Fruit fly (Drosophila melanogaster): ENCODE measurements around the gene CG2126.

Gene CG2126

dm6 chr3R:31805228-31805738 lies 28.8 kb upstream of the CG2126 start, which contains the start of the genes CG42233 and CG1971 (continued):
- peak; percentile 32 for TF ChIP-seq zfh2 (GFP tag; optimal IDR thresholded peaks at IDR 0.05)
- peak; percentile 58; the same call in 1 of the 2 replicates for TF ChIP-seq CG11696 (GFP tag; IDR thresholded peaks at IDR 0.05)
- peak; percentile 40 for TF ChIP-seq Antp (GFP tag; optimal IDR thresholded peaks at IDR 0.05)
- peak; percentile 12 for TF ChIP-seq CG1647 (GFP tag; optimal IDR thresholded peaks at IDR 0.05)
- TF ChIP-seq Med (GFP tag), result peak; percentile 91
- peak; percentile 5 for TF ChIP-seq Hr3 (GFP tag; optimal IDR thresholded peaks at IDR 0.05)
- peak; percentile 5 for TF ChIP-seq tx (GFP tag; optimal IDR thresholded peaks at IDR 0.05)
- TF ChIP-seq CG12219 (GFP tag; optimal IDR thresholded peaks at IDR 0.05), result peak; percentile 2
- peak; percentile 30 for TF ChIP-seq ind (GFP tag; optimal IDR thresholded peaks at IDR 0.05)
- peak; percentile 15 for TF ChIP-seq pho (GFP tag; optimal IDR thresholded peaks at IDR 0.05)
- no peak for TF ChIP-seq B-H2 (GFP tag; optimal IDR thresholded peaks at IDR 0.05)
- no peak for TF ChIP-seq Lpt (GFP tag; optimal IDR thresholded peaks at IDR 0.05)
- TF ChIP-seq nerfin-2 (GFP tag; IDR thresholded peaks at IDR 0.05; ENCODE audit: partially characterized antibody), result no peak; the same call in 1 of the 2 replicates
- TF ChIP-seq row (GFP tag; IDR thresholded peaks at IDR 0.05), result peak; percentile 87
- TF ChIP-seq vvl (GFP tag; IDR thresholded peaks at IDR 0.05), result peak; percentile 60; the same call in 1 of the 2 replicates
- 0 out of 2 replicates have a peak, but pooled peaks have one; percentile 8 for TF ChIP-seq HLH3B (GFP tag; IDR thresholded peaks at IDR 0.05)
- 0 out of 2 replicates have a peak, but pooled peaks have one; percentile 47 for TF ChIP-seq ranshi (GFP tag; IDR thresholded peaks at IDR 0.05)
- TF ChIP-seq sna (GFP tag; IDR thresholded peaks at IDR 0.05; ENCODE audit: partially characterized antibody), result 0 out of 2 replicates have a peak, but pooled peaks have one; percentile 39
- peak; percentile 34 for TF ChIP-seq CG8388 (GFP tag; optimal IDR thresholded peaks at IDR 0.05)
- TF ChIP-seq CG7963 (GFP tag; IDR thresholded peaks at IDR 0.05; ENCODE audit: partially characterized antibody), result 0 out of 3 replicates have a peak, but pooled peaks have one; percentile 10
- TF ChIP-seq Rx (GFP tag; IDR thresholded peaks at IDR 0.05), result peak; percentile 31; the same call in 1 of the 2 replicates
- peak; percentile 41 for TF ChIP-seq nmo (GFP tag; optimal IDR thresholded peaks at IDR 0.05)
- TF ChIP-seq Doc3 (GFP tag; IDR thresholded peaks at IDR 0.05; ENCODE audit: partially characterized antibody), result 0 out of 3 replicates have a peak, but pooled peaks have one; percentile 21
- no peak for TF ChIP-seq lov (optimal IDR thresholded peaks at IDR 0.05)
- no peak for TF ChIP-seq lov (GFP tag; IDR thresholded peaks at IDR 0.05)
- no peak for TF ChIP-seq CG7556 (GFP tag; optimal IDR thresholded peaks at IDR 0.05)
- peak; percentile 87 for TF ChIP-seq CG3995 (GFP tag; optimal IDR thresholded peaks at IDR 0.05)
- peak; percentile 73 for TF ChIP-seq CG4282 (GFP tag; optimal IDR thresholded peaks at IDR 0.05)
- no peak for TF ChIP-seq crol (GFP tag; IDR thresholded peaks at IDR 0.05)
- peak; percentile 54 for TF ChIP-seq CG10431 (GFP tag; optimal IDR thresholded peaks at IDR 0.05)
- peak; percentile 49 for TF ChIP-seq CG14710 (tag; optimal IDR thresholded peaks at IDR 0.05)
- TF ChIP-seq ssp (GFP tag; IDR thresholded peaks at IDR 0.05), result no peak
- TF ChIP-seq Xrp1 (GFP tag; IDR thresholded peaks at IDR 0.05), result peak; percentile 42; the same call in 1 of the 2 replicates
- TF ChIP-seq CG31365 (tag; optimal IDR thresholded peaks at IDR 0.05), result no peak
- TF ChIP-seq CG12155 (GFP tag; optimal IDR thresholded peaks at IDR 0.05), result peak; percentile 4
- TF ChIP-seq bab2 (GFP tag; optimal IDR thresholded peaks at IDR 0.05), result peak; percentile 21
- 0 out of 3 replicates have a peak, but pooled peaks have one; percentile 29 for TF ChIP-seq zfh1 (GFP tag; IDR thresholded peaks at IDR 0.05)
- peak; percentile 46 for TF ChIP-seq Drgx (GFP tag; IDR thresholded peaks at IDR 0.05)
- 0 out of 3 replicates have a peak, but pooled peaks have one; percentile 9 for TF ChIP-seq dysf (GFP tag; IDR thresholded peaks at IDR 0.05)
- peak; percentile 22 for TF ChIP-seq Mad (GFP tag; optimal IDR thresholded peaks at IDR 0.05)
- no peak for TF ChIP-seq NFAT (GFP tag; IDR thresholded peaks at IDR 0.05)
- peak; percentile 40; the same call in 1 of the 2 replicates for TF ChIP-seq CG42726 (GFP tag; IDR thresholded peaks at IDR 0.05; ENCODE audit: partially characterized antibody)
- TF ChIP-seq her (GFP tag; optimal IDR thresholded peaks at IDR 0.05), result peak; percentile 25
- 0 out of 3 replicates have a peak, but pooled peaks have one; percentile 31 for TF ChIP-seq CG16813 (GFP tag; IDR thresholded peaks at IDR 0.05; ENCODE audit: partially characterized antibody)
- peak; percentile 64; the same call in 2 of the 3 replicates for TF ChIP-seq ci (GFP tag; IDR thresholded peaks at IDR 0.05)
- no peak for TF ChIP-seq Dip2 (GFP tag; IDR thresholded peaks at IDR 0.05)
- TF ChIP-seq CG7271 (tag; optimal IDR thresholded peaks at IDR 0.05), result no peak
- peak; percentile 52 for TF ChIP-seq phol (tag; optimal IDR thresholded peaks at IDR 0.05)
- peak; percentile 30 for TF ChIP-seq Sry-δ (GFP tag; optimal IDR thresholded peaks at IDR 0.05)
- TF ChIP-seq chn (GFP tag; optimal IDR thresholded peaks at IDR 0.05), result peak; percentile 32

All from whole organism, embryonic.